Worm (Caenorhabditis elegans) whole organism, L3 larva: ENCODE results near the gene abl-1.

ENCODE experiments used
- R02D3.7 ChIP-seq: fragments of 150-350 bp; optimal IDR thresholded peaks from 2 replicates; lab custom pipeline; 2014; ENCODE audit warnings: missing biosample characterization, missing genetic modification characterization
- daf-12 ChIP-seq: fragments of 150-350 bp; optimal IDR thresholded peaks from 2 replicates; lab custom pipeline; 2014; ENCODE audit warnings: missing biosample characterization, missing genetic modification reagents, missing genetic modification characterization
- mdl-1 ChIP-seq: fragments of 150-350 bp; optimal IDR thresholded peaks from 2 replicates; lab custom pipeline; 2014; ENCODE audit warnings: missing biosample characterization, missing genetic modification characterization
- unc-62 ChIP-seq: fragments of 150-350 bp; sonication (generic microtip); optimal IDR thresholded peaks from 4 replicates; lab custom pipeline; 2014; ENCODE audit warnings: missing biosample characterization, missing genetic modification reagents, missing genetic modification characterization
- ztf-11 ChIP-seq: fragments of 150-350 bp; optimal IDR thresholded peaks from 2 replicates; lab custom pipeline; 2014; ENCODE audit warnings: missing biosample characterization, missing genetic modification characterization

ce11 chrX:10596420-10596907 is 27.5 kb downstream of the abl-1 start:
- TF ChIP-seq unc-62 (GFP tag; lab: Kevin White, UChicago) (no peak), daf-12 (no peak), R02D3.7 (tag; lab: Kevin White, UChicago) (no peak), mdl-1 (no peak), ztf-11 (tag; lab: Kevin White, UChicago) (no peak)
